Worm (Caenorhabditis elegans) whole organism, L2 larva: ENCODE data around the gene srw-124.
"Not testable (repeated sequence)": the region's sequence is repeated elsewhere in the genome, so short reads cannot be mapped to it uniquely, and the experiment has no call there.

ENCODE experiments used
- C34F6.9 ChIP-seq: fragments of 150-350 bp; optimal IDR thresholded peaks from 2 replicates; lab custom pipeline; 2014; ENCODE audit warnings: missing biosample characterization, missing genetic modification characterization
- F13H6.1 ChIP-seq: sonication (generic microtip); optimal IDR thresholded peaks from 2 replicates; lab custom pipeline; 2016; ENCODE audit warnings: missing genetic modification characterization, missing compliant biosample characterization
- R02D3.7 ChIP-seq: fragments of 150-350 bp; optimal IDR thresholded peaks from 2 replicates; lab custom pipeline; 2014; ENCODE audit warnings: missing biosample characterization, missing genetic modification characterization
- Y55F3AM.14 ChIP-seq: fragments of 200-800 bp; sonication (Bioruptor generic); optimal IDR thresholded peaks from 2 replicates; lab custom pipeline; 2018; ENCODE audit warnings: mild to moderate bottlenecking, missing genetic modification characterization, missing compliant biosample characterization
- ZK546.5 ChIP-seq: sonication (generic microtip); optimal IDR thresholded peaks from 2 replicates; lab custom pipeline; 2017; ENCODE audit warnings: missing biosample characterization, missing genetic modification characterization
- alr-1 ChIP-seq: fragments of 150-350 bp; optimal IDR thresholded peaks from 2 replicates; lab custom pipeline; 2014; ENCODE audit warnings: missing biosample characterization, missing genetic modification characterization
- aly-2 ChIP-seq: fragments of 150-350 bp; optimal IDR thresholded peaks from 2 replicates; lab custom pipeline; 2014; ENCODE audit warnings: missing biosample characterization, missing genetic modification characterization
- blmp-1 ChIP-seq: sonication (generic microtip); optimal IDR thresholded peaks from 2 replicates; lab custom pipeline; 2017; ENCODE audit warnings: missing genetic modification characterization, mild to moderate bottlenecking, missing compliant biosample characterization, antibody characterized with exemption, moderate library complexity; ENCODE audit not compliant: insufficient read depth
- ceh-16 ChIP-seq: fragments of 150-350 bp; optimal IDR thresholded peaks from 2 replicates; lab custom pipeline; 2014; ENCODE audit warnings: missing biosample characterization, missing genetic modification characterization
- ceh-82 ChIP-seq: fragments of 150-350 bp; optimal IDR thresholded peaks from 2 replicates; lab custom pipeline; 2014; ENCODE audit warnings: missing biosample characterization, missing genetic modification characterization
- crh-2 ChIP-seq: sonication (generic microtip); optimal IDR thresholded peaks from 2 replicates; lab custom pipeline; 2017; ENCODE audit warnings: missing biosample characterization, missing genetic modification characterization
- dmd-4 ChIP-seq: sonication (generic microtip); optimal IDR thresholded peaks from 2 replicates; lab custom pipeline; 2017; ENCODE audit warnings: missing biosample characterization, missing genetic modification characterization
- egl-27 ChIP-seq: sonication (generic microtip); optimal IDR thresholded peaks from 3 replicates; lab custom pipeline; 2017; ENCODE audit warnings: missing biosample characterization, missing genetic modification reagents, missing genetic modification characterization
- elt-1 ChIP-seq: fragments of 150-350 bp; optimal IDR thresholded peaks from 2 replicates; lab custom pipeline; 2014; ENCODE audit warnings: missing biosample characterization, missing genetic modification characterization
- elt-3 ChIP-seq: sonication (generic microtip); optimal IDR thresholded peaks from 2 replicates; lab custom pipeline; 2017; ENCODE audit warnings: missing biosample characterization, missing genetic modification characterization
- fos-1 ChIP-seq: fragments of 150-350 bp; optimal IDR thresholded peaks from 2 replicates; lab custom pipeline; 2014; ENCODE audit warnings: missing biosample characterization, missing genetic modification characterization
- gmeb-1 ChIP-seq: fragments of 150-350 bp; optimal IDR thresholded peaks from 2 replicates; lab custom pipeline; 2014; ENCODE audit warnings: missing biosample characterization, missing genetic modification characterization
- lin-11 ChIP-seq: fragments of 150-350 bp; sonication (generic microtip); optimal IDR thresholded peaks from 2 replicates; lab custom pipeline; 2014; ENCODE audit warnings: missing biosample characterization, missing genetic modification characterization, inconsistent platforms, mixed read lengths
- lin-13 ChIP-seq: fragments of 150-350 bp; optimal IDR thresholded peaks from 2 replicates; lab custom pipeline; 2014; ENCODE audit warnings: missing biosample characterization, missing genetic modification reagents, missing genetic modification characterization
- mab-5 ChIP-seq: fragments of 150-350 bp; optimal IDR thresholded peaks from 2 replicates; lab custom pipeline; 2014; ENCODE audit warnings: missing biosample characterization, missing genetic modification characterization
- mbf-1 ChIP-seq: sonication (generic microtip); optimal IDR thresholded peaks from 2 replicates; lab custom pipeline; 2017; ENCODE audit warnings: missing biosample characterization, missing genetic modification characterization
- mdl-1 ChIP-seq, 2 experiments: fragments of 150-350 bp in 1 of 2; sonication (generic microtip) in 1 of 2; optimal IDR thresholded peaks; 2 replicates each; lab custom pipeline; 2017; ENCODE audit warnings: missing biosample characterization in 2 of 2, missing genetic modification characterization in 2 of 2
- nhr-11 ChIP-seq: fragments of 150-350 bp; optimal IDR thresholded peaks from 2 replicates; lab custom pipeline; 2014; ENCODE audit warnings: missing biosample characterization, missing genetic modification characterization
- nhr-12 ChIP-seq: fragments of 150-350 bp; optimal IDR thresholded peaks from 2 replicates; lab custom pipeline; 2014; ENCODE audit warnings: missing biosample characterization, missing genetic modification characterization
- nhr-129 ChIP-seq: fragments of 150-350 bp; optimal IDR thresholded peaks from 2 replicates; lab custom pipeline; 2014; ENCODE audit warnings: missing biosample characterization, missing genetic modification characterization
- nhr-21 ChIP-seq: fragments of 150-350 bp; optimal IDR thresholded peaks from 2 replicates; lab custom pipeline; 2014; ENCODE audit warnings: missing biosample characterization, missing genetic modification characterization
- nhr-237 ChIP-seq: fragments of 150-350 bp; optimal IDR thresholded peaks from 2 replicates; lab custom pipeline; 2014; ENCODE audit warnings: missing biosample characterization, missing genetic modification characterization
- nhr-25 ChIP-seq: fragments of 150-350 bp; sonication (generic microtip); optimal IDR thresholded peaks from 3 replicates; lab custom pipeline; 2014; ENCODE audit warnings: missing biosample characterization, missing genetic modification characterization
- nhr-6 ChIP-seq: fragments of 150-350 bp; optimal IDR thresholded peaks from 2 replicates; lab custom pipeline; 2014; ENCODE audit warnings: missing biosample characterization, missing genetic modification characterization
- nhr-77 ChIP-seq: fragments of 150-350 bp; optimal IDR thresholded peaks from 2 replicates; lab custom pipeline; 2014; ENCODE audit warnings: missing biosample characterization, missing genetic modification characterization
- peb-1 ChIP-seq: fragments of 150-350 bp; optimal IDR thresholded peaks from 2 replicates; lab custom pipeline; 2014; ENCODE audit warnings: missing biosample characterization, missing genetic modification characterization
- skn-1 ChIP-seq: sonication (generic microtip); optimal IDR thresholded peaks from 2 replicates; lab custom pipeline; 2017; ENCODE audit warnings: missing biosample characterization, missing genetic modification characterization
- sma-3 ChIP-seq: sonication (generic microtip); optimal IDR thresholded peaks from 2 replicates; lab custom pipeline; 2016; ENCODE audit warnings: missing genetic modification reagents, missing genetic modification characterization, missing compliant biosample characterization
- sma-9 ChIP-seq, 2 experiments: fragments of 150-350 bp in 1 of 2; sonication (generic microtip) in 1 of 2; optimal IDR thresholded peaks; 2 replicates each; lab custom pipeline; 2014 to 2016; ENCODE audit warnings: missing genetic modification characterization in 2 of 2, mild to moderate bottlenecking in 1 of 2, missing biosample characterization in 1 of 2, missing compliant biosample characterization in 1 of 2, missing genetic modification reagents in 1 of 2, moderate library complexity in 1 of 2
- snpc-4 ChIP-seq: fragments of 150-350 bp; optimal IDR thresholded peaks from 2 replicates; lab custom pipeline; 2014; ENCODE audit warnings: missing biosample characterization, missing genetic modification characterization
- zag-1 ChIP-seq: fragments of 150-350 bp; optimal IDR thresholded peaks from 2 replicates; lab custom pipeline; 2014; ENCODE audit warnings: missing biosample characterization, missing genetic modification characterization
- ztf-1 ChIP-seq: fragments of 200-800 bp; sonication (Bioruptor generic); conservative IDR thresholded peaks from 2 replicates; pipeline ENCODE4 v1.3.6; 2022; ENCODE audit warnings: missing genetic modification characterization, missing compliant biosample characterization
- ztf-11 ChIP-seq: sonication (generic microtip); optimal IDR thresholded peaks from 2 replicates; lab custom pipeline; 2017; ENCODE audit warnings: missing biosample characterization, missing genetic modification characterization
- ztf-4 ChIP-seq: fragments of 150-350 bp; optimal IDR thresholded peaks from 2 replicates; lab custom pipeline; 2014; ENCODE audit warnings: missing biosample characterization, missing genetic modification characterization

The srw-124 gene

ce11 chrV:2971307-2971999 lies 4.9 kb upstream of the srw-124 start, which contains the start of gene srw-129:
TSS of gene srw-129 (plus strand) at chrV:2971949.
- TF ChIP-seq nhr-237 (no peak), zag-1 (tag; lab: Kevin White, UChicago) (no peak), peb-1 (tag; lab: Kevin White, UChicago) (no peak), ztf-11 (no peak), lin-13 (GFP tag; lab: Kevin White, UChicago) (no peak), gmeb-1 (no peak), dmd-4 (tag; lab: Kevin White, UChicago) (no peak), C34F6.9 (no peak), mbf-1 (tag; lab: Kevin White, UChicago) (no peak), ceh-16 (tag; lab: Kevin White, UChicago) (no peak), blmp-1 (no peak), R02D3.7 (no peak), F13H6.1 (tag; lab: Kevin White, UChicago) (no peak), crh-2 (no peak), sma-9 (GFP tag; optimal IDR thresholded peaks at IDR 0.05; lab: Kevin White, UChicago) (no peak), sma-9 (tag; optimal IDR thresholded peaks at IDR 0.05; lab: Kevin White, UChicago) (no peak), snpc-4 (tag; lab: Kevin White, UChicago) (no peak)
- TF ChIP-seq, all 48 proteins: peak for 0

ce11 chrV:2975285-2975684 lies 1.1 kb upstream of the srw-124 start, which contains the start of gene srw-123:
TSS of gene srw-123 (minus strand) at chrV:2975385.
- not testable (repeated sequence) for TF ChIP-seq elt-1, mbf-1, fos-1 (tag; lab: Kevin White, UChicago)

ce11 chrV:2979978-2980377 lies 3.6 kb downstream of the srw-124 start, which contains the start of gene srw-118:
TSS of gene srw-118 (minus strand) at chrV:2980078.
- TF ChIP-seq peb-1 (tag; lab: Kevin White, UChicago) (no peak), ztf-11 (no peak), egl-27 (tag; lab: Kevin White, UChicago) (no peak), lin-13 (GFP tag; lab: Kevin White, UChicago) (no peak), C34F6.9 (no peak), sma-9 (GFP tag; optimal IDR thresholded peaks at IDR 0.05; lab: Kevin White, UChicago) (no peak), sma-9 (tag; optimal IDR thresholded peaks at IDR 0.05; lab: Kevin White, UChicago) (no peak), nhr-77 (no peak), Y55F3AM.14 (GFP tag; lab: Kevin White, UChicago) (no peak), elt-3 (tag; lab: Kevin White, UChicago) (no peak), mbf-1 (tag; lab: Kevin White, UChicago) (no peak), nhr-6 (tag; lab: Kevin White, UChicago) (no peak), fos-1 (tag; lab: Kevin White, UChicago) (no peak), nhr-25 (tag; lab: Kevin White, UChicago) (no peak), sma-3 (GFP tag; lab: Kevin White, UChicago) (no peak), nhr-11 (tag; lab: Kevin White, UChicago) (no peak), F13H6.1 (tag; lab: Kevin White, UChicago) (no peak), R02D3.7 (no peak)
- TF ChIP-seq, all 48 proteins: peak for 0

ce11 chrV:2983351-2983750 lies 7.0 kb downstream of the srw-124 start, which contains the start of gene srw-117:
TSS of gene srw-117 (minus strand) at chrV:2983451.
- no peak for TF ChIP-seq mdl-1 (tag; optimal IDR thresholded peaks at IDR 0.05; lab: Kevin White, UChicago)
- TF ChIP-seq alr-1 (tag; lab: Kevin White, UChicago): no peak
- TF ChIP-seq R02D3.7: no peak
- TF ChIP-seq dmd-4 (tag; lab: Kevin White, UChicago): no peak
- no peak for TF ChIP-seq mbf-1 (tag; lab: Kevin White, UChicago)
- no peak for TF ChIP-seq elt-1 (tag; lab: Kevin White, UChicago)

ce11 chrV:2985309-2985708 lies 8.9 kb downstream of the srw-124 start, which contains the start of gene srw-139:
TSS of gene srw-139 (minus strand) at chrV:2985409.
- TF ChIP-seq nhr-129 (tag; lab: Kevin White, UChicago): no peak
- no peak for TF ChIP-seq mab-5 (tag; lab: Kevin White, UChicago)
- TF ChIP-seq blmp-1: no peak
- TF ChIP-seq lin-13 (GFP tag; lab: Kevin White, UChicago): no peak
- no peak for TF ChIP-seq lin-11 (tag; lab: Kevin White, UChicago)
- TF ChIP-seq crh-2: no peak
- TF ChIP-seq elt-1 (tag; lab: Kevin White, UChicago): no peak
- TF ChIP-seq skn-1 (tag; lab: Kevin White, UChicago): no peak
- no peak for TF ChIP-seq peb-1 (tag; lab: Kevin White, UChicago)
- no peak for TF ChIP-seq nhr-21
- TF ChIP-seq ztf-4: no peak
- TF ChIP-seq gmeb-1: no peak
- TF ChIP-seq nhr-12: no peak
- no peak for TF ChIP-seq dmd-4 (tag; lab: Kevin White, UChicago)
- no peak for TF ChIP-seq aly-2 (tag; lab: Kevin White, UChicago)
- TF ChIP-seq ceh-82: no peak
- no peak for TF ChIP-seq sma-3 (GFP tag; lab: Kevin White, UChicago)
- no peak for TF ChIP-seq ZK546.5 (tag; lab: Kevin White, UChicago)
- TF ChIP-seq ztf-1 (GFP tag; lab: Robert Waterston, UW): no peak
- TF ChIP-seq nhr-25 (tag; lab: Kevin White, UChicago): no peak
